Fruit fly (Drosophila melanogaster) whole organism, pupa: ENCODE data around the gene CG9586.

ENCODE experiments used
- CG10348 ChIP-seq: fragments of 200-800 bp; sonication (Bioruptor generic); IDR thresholded peaks from 2 replicates; pipeline ENCODE4 v1.3.6; 2022; ENCODE audit warnings: missing biosample characterization, missing genetic modification characterization
- CG12605 ChIP-seq: fragments of 200-800 bp; sonication (Bioruptor generic); IDR thresholded peaks from 2 replicates; pipeline ENCODE4 v1.3.6; 2022; ENCODE audit warnings: missing biosample characterization, missing genetic modification characterization
- CG13204 ChIP-seq: fragments of 200-800 bp; sonication (Bioruptor generic); optimal IDR thresholded peaks from 2 replicates; lab custom pipeline; 2018; ENCODE audit warnings: missing biosample characterization, mild to moderate bottlenecking, missing genetic modification characterization, moderate library complexity
- CG14655 ChIP-seq: fragments of 200-800 bp; sonication (Bioruptor generic); optimal IDR thresholded peaks from 3 replicates; lab custom pipeline; 2017; ENCODE audit warnings: mild to moderate bottlenecking, missing biosample characterization, missing genetic modification reagents, missing genetic modification characterization
- CG15710 ChIP-seq: fragments of 200-800 bp; sonication (Bioruptor generic); optimal IDR thresholded peaks from 2 replicates; lab custom pipeline; 2018; ENCODE audit warnings: missing biosample characterization, mild to moderate bottlenecking, missing genetic modification characterization, moderate library complexity
- CG17806 ChIP-seq: fragments of 200-800 bp; sonication (Bioruptor generic); optimal IDR thresholded peaks from 2 replicates; lab custom pipeline; 2018; ENCODE audit warnings: missing biosample characterization, mild to moderate bottlenecking, missing genetic modification characterization, moderate library complexity
- CG32121 ChIP-seq: fragments of 200-800 bp; sonication (Bioruptor generic); IDR thresholded peaks from 2 replicates; pipeline ENCODE4 v1.3.6; 2022; ENCODE audit warnings: missing biosample characterization, missing genetic modification characterization
- CG34367 ChIP-seq: fragments of 200-800 bp; sonication (Bioruptor generic); optimal IDR thresholded peaks from 2 replicates; lab custom pipeline; 2018; ENCODE audit warnings: missing biosample characterization, mild to moderate bottlenecking, missing genetic modification characterization
- CG4496 ChIP-seq: fragments of 200-800 bp; sonication (Bioruptor generic); IDR thresholded peaks from 3 replicates; pipeline ENCODE4 v1.3.6; 2022; ENCODE audit warnings: missing biosample characterization, missing genetic modification characterization
- CG8159 ChIP-seq: fragments of 200-800 bp; sonication (Bioruptor generic); optimal IDR thresholded peaks from 3 replicates; lab custom pipeline; 2018; ENCODE audit warnings: missing biosample characterization, mild to moderate bottlenecking, missing genetic modification characterization, moderate library complexity
- CG8301 ChIP-seq: fragments of 200-800 bp; sonication (Bioruptor generic); optimal IDR thresholded peaks from 2 replicates; lab custom pipeline; 2018; ENCODE audit warnings: missing biosample characterization, mild to moderate bottlenecking, missing genetic modification characterization
- CG9948 ChIP-seq: fragments of 200-800 bp; sonication (Bioruptor generic); optimal IDR thresholded peaks from 2 replicates; lab custom pipeline; 2018; ENCODE audit warnings: missing biosample characterization, mild to moderate bottlenecking, missing genetic modification characterization, moderate library complexity
- D1 ChIP-seq: fragments of 200-800 bp; sonication (Bioruptor generic); optimal IDR thresholded peaks from 2 replicates; lab custom pipeline; 2018; ENCODE audit warnings: missing biosample characterization, mild to moderate bottlenecking, missing genetic modification characterization, moderate library complexity
- EcR ChIP-seq: fragments of 200-800 bp; sonication (Bioruptor generic); optimal IDR thresholded peaks from 3 replicates; lab custom pipeline; 2019; ENCODE audit warnings: missing biosample characterization, missing genetic modification characterization, mild to moderate bottlenecking, moderate library complexity, missing genetic modification reagents
- Ets98B ChIP-seq: fragments of 200-800 bp; sonication (Bioruptor generic); IDR thresholded peaks from 2 replicates; pipeline ENCODE4 v1.3.6; 2022; ENCODE audit warnings: missing biosample characterization, missing genetic modification characterization
- Pif1A ChIP-seq: fragments of 200-800 bp; sonication (Bioruptor generic); optimal IDR thresholded peaks from 3 replicates; lab custom pipeline; 2016; ENCODE audit warnings: missing biosample characterization, missing genetic modification characterization
- Pif1B ChIP-seq: fragments of 200-800 bp; sonication (Bioruptor generic); optimal IDR thresholded peaks from 3 replicates; lab custom pipeline; 2016; ENCODE audit warnings: missing biosample characterization, missing genetic modification characterization
- Snoo ChIP-seq: fragments of 200-800 bp; sonication (Bioruptor generic); optimal IDR thresholded peaks from 3 replicates; lab custom pipeline; 2017; ENCODE audit warnings: missing biosample characterization, mild to moderate bottlenecking, missing genetic modification characterization, inconsistent platforms
- fd96Ca ChIP-seq: fragments of 200-800 bp; sonication (Bioruptor generic); IDR thresholded peaks from 3 replicates; pipeline ENCODE4 v1.3.6; 2022; ENCODE audit warnings: missing biosample characterization, missing genetic modification characterization
- gl ChIP-seq: fragments of 200-800 bp; sonication (Bioruptor generic); optimal IDR thresholded peaks from 2 replicates; lab custom pipeline; 2018; ENCODE audit warnings: missing biosample characterization, mild to moderate bottlenecking, missing genetic modification characterization
- rn ChIP-seq: fragments of 200-800 bp; sonication (Bioruptor generic); IDR thresholded peaks from 2 replicates; pipeline ENCODE4 v1.3.6; 2022; ENCODE audit warnings: missing biosample characterization, missing genetic modification characterization

The CG9586 gene

DNA sequence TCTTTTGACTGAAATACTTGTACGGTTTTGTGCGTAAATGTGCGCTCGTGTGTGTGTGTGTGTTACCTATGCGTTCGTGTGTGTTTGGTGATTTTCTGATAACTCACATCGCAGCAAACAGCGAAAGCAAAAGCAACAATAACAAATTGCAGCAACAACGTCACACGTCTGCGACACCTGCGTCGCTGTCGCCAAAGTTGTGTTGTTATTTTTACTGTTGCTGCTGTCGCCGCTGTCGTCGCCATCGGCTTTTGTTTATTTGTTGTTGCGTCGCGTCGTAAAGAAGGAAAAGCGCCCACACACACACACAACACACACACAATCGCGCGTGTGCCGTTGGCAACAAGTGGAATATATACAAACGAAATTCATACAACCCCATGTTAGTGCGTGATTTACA, 687 bp upstream of the CG9586 start:
- TF ChIP-seq CG15710 (tag; lab: Kevin White, UChicago): no peak
- no peak for TF ChIP-seq CG13204
- TF ChIP-seq CG12605 (GFP tag; lab: Robert Waterston, UW): peak; percentile 57
- TF ChIP-seq Ets98B (GFP tag; lab: Robert Waterston, UW): peak; percentile 63; the same call in 1 of the 2 replicates
- no peak for TF ChIP-seq CG8301
- no peak for TF ChIP-seq Snoo (tag; lab: Kevin White, UChicago)
- peak; percentile 37; the same call in 1 of the 3 replicates for TF ChIP-seq CG4496 (GFP tag; lab: Robert Waterston, UW)
- TF ChIP-seq fd96Ca (GFP tag; lab: Robert Waterston, UW): peak; percentile 64; the same call in 1 of the 3 replicates
- TF ChIP-seq CG14655 (GFP tag; lab: Kevin White, UChicago): no peak
- TF ChIP-seq gl (tag; lab: Kevin White, UChicago): no peak
- TF ChIP-seq CG32121: peak; percentile 71
- no peak for TF ChIP-seq CG9948 (tag; lab: Kevin White, UChicago)
- no peak for TF ChIP-seq CG8159 (tag; lab: Kevin White, UChicago)
- no peak for TF ChIP-seq EcR

DNA sequence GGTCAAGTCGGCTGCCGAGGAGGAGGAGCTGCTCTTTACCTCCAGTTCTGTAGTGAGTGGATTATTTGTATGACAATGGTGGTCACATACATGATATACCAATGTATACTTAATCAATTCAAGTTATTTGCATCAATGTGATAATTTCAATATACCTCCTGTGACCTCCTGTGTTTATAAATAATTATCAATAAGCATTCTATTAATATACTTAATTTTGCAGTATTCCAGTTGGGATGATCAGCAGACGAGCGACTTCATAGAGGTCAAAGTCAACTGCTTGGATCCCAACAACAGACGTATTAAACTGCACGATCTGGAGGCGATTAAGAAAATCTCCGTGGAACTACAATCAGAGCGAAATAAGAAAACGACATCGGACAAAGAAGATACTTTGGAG, 1.5 kb downstream of the CG9586 start:
- TF ChIP-seq EcR (peak; percentile 19), Ets98B (GFP tag; lab: Robert Waterston, UW) (no peak)
- TF ChIP-seq, all 21 proteins: peak for 1

DNA sequence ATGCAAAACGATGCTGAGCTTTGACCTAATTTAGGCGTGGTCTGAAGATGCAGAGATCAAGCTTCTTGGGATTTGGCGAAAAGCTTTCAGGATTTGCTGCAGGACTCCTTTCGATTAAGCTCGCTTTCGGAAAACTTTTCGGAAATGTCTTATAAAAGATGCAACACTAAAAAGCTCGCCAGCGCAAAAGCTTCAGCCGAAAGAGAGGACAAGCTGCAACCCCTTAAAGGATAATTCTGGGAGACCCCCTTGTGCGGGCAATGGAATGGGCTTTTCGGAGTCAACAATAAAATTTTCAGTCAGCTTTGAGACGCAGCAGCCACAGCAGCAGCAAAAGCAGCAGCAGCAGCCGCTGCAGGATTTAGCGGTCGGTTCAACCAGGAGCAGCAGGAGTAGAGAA, 2.4 kb downstream of the CG9586 start, which contains the start of gene CG13108:
CG13108 (plus strand) TSS at position 301 of the 400 bp plus-strand sequence.
- no peak for TF ChIP-seq CG8159 (tag; lab: Kevin White, UChicago)
- no peak for TF ChIP-seq Pif1A (GFP tag; lab: Kevin White, UChicago)

DNA sequence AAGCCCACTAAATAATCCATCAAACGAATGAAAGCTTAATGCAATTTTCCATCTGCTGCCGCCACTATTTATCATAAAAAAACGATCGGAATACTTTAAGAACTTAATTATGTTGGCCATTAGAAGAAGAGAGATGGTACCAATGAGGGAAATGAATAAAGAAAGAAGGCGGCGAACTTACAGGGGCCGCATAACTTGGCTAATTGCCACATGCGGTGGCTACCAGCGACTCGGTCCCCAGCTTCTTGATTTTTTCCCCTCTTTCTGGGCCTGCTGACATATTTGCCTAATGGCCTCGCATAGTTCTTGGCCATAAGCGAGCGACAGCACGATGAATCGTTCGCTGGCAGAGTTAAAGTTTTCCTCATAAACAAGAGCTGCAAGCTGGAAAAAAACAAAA, 6.2 kb downstream of the CG9586 start:
- TF ChIP-seq CG12605 (GFP tag; lab: Robert Waterston, UW): no peak
- 0 out of 2 replicates have a peak, but pooled peaks have one; percentile 11 for TF ChIP-seq CG32121
- TF ChIP-seq, all 21 proteins: peak for 1

DNA sequence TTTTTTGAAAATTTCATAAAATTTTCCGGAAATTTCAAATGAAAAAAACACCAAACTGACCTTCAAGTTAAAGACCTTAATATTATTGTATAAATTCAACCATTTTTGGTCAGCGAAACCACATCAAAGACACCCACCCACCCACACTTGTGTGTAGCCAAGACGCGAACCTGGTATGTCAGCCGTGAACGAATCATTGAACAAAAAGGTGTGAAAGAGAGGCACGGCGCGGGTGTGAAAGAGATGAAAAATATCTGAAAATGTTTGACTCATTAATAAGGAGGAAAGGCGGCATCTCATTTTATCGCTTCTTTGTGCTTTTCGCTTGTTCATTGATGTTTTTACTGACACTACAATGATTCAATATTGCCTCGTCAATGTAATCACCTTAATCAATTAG, 8.0 kb downstream of the CG9586 start:
- TF ChIP-seq CG15710 (tag; lab: Kevin White, UChicago) (no peak), D1 (tag; lab: Kevin White, UChicago) (peak; percentile 24)
- TF ChIP-seq, all 21 proteins: peak for 1

DNA sequence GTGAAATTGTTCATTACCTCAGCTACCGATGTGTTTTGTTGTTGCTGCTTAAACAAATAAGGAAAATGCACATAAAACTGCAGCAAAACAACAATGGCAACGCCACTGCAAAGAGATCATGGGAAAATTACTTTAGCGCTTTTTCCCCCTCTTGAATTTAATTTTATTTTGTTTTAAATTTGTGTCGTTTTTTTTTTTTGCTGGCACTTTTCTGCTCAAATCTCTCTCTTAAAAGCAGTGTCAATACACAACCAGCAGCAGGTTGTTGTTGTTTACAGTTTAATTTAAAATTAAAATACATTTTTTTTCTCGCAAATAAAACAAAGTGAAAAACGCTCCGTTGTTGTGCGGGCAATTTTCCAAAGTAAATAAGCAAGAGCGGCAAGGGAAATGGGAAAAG, 8.5 kb downstream of the CG9586 start:
- no peak for TF ChIP-seq Snoo (tag; lab: Kevin White, UChicago)
- TF ChIP-seq CG32121: peak; percentile 29; the same call in 1 of the 2 replicates
- TF ChIP-seq CG10348 (GFP tag; lab: Robert Waterston, UW): no peak
- TF ChIP-seq Ets98B (GFP tag; lab: Robert Waterston, UW): 0 out of 2 replicates have a peak, but pooled peaks have one; percentile 18
- no peak for TF ChIP-seq D1 (tag; lab: Kevin White, UChicago)
- TF ChIP-seq, all 21 proteins: peak for 2

DNA sequence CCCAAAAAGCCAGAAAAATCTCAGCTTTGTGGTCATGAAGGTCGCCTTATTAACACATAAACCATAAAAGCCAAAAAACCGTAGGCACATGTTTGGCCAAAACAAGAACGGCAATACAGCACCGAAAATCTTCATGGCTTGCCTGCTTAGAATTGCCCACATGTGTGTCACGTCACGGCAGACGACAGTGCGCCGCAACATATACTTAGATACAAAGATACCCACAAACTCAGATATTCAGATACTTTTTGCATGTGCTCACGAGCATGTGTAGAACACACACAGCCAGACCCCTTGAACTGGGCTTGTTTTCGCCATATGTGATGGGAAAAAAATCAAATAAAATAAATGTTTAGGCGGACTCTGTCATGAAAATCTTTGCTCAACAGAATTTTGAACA, 15.5 kb downstream of the CG9586 start:
- TF ChIP-seq CG9948 (tag; lab: Kevin White, UChicago) (no peak), CG4496 (GFP tag; lab: Robert Waterston, UW) (0 out of 3 replicates have a peak, but pooled peaks have one; percentile 7)

DNA sequence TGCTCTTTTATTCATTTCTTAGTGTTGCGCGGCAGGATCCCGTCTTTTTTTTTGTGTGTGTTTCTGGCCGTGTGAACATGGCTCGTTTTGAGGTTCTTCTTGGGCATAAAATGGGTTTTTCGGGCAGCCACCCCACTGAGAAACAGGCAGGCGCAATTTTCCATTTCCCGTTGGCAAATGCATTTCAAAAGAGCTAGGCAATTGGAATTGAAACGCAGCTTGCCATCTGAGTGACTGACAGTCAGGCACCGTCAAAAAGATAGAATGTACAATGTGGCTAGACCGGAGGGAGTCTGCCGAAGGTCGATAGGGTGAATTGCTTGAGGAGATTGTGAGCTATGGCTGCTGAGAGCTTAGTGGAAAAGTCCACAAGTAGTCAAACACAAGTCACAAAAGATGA, 16.2 kb downstream of the CG9586 start:
- no peak for TF ChIP-seq CG34367
- no peak for TF ChIP-seq fd96Ca (GFP tag; lab: Robert Waterston, UW)
- TF ChIP-seq CG13204: no peak
- TF ChIP-seq CG9948 (tag; lab: Kevin White, UChicago): no peak
- TF ChIP-seq Ets98B (GFP tag; lab: Robert Waterston, UW): no peak
- no peak for TF ChIP-seq Snoo (tag; lab: Kevin White, UChicago)
- no peak for TF ChIP-seq gl (tag; lab: Kevin White, UChicago)
- TF ChIP-seq Pif1B (GFP tag; lab: Kevin White, UChicago): no peak
- no peak for TF ChIP-seq CG12605 (GFP tag; lab: Robert Waterston, UW)
- no peak for TF ChIP-seq CG8301
- no peak for TF ChIP-seq CG14655 (GFP tag; lab: Kevin White, UChicago)
- no peak for TF ChIP-seq CG8159 (tag; lab: Kevin White, UChicago)

DNA sequence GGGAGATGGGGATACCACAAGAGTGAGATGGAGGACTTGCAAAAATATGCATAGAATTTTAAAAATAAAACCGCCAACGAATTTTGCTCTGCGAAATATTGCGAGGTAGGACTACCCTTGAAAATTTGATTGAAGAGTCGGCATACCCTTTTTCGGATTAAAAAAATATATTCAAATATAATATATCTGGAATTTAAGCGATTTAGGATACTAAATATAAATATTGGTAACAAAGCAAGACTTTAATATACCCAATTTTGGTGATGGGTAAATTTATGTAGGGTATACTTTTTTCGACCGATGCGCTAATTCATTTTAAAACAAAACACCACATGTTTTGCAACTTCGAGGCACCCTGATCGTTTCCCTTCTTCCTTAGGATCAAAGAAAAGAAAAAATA, 16.9 kb downstream of the CG9586 start:
- 0 out of 2 replicates have a peak, but pooled peaks have one; percentile 47 for TF ChIP-seq CG32121
- no peak for TF ChIP-seq CG12605 (GFP tag; lab: Robert Waterston, UW)
- no peak for TF ChIP-seq Snoo (tag; lab: Kevin White, UChicago)
- no peak for TF ChIP-seq EcR
- no peak for TF ChIP-seq CG13204
- no peak for TF ChIP-seq fd96Ca (GFP tag; lab: Robert Waterston, UW)
- TF ChIP-seq CG14655 (GFP tag; lab: Kevin White, UChicago): peak; percentile 51
- no peak for TF ChIP-seq CG34367
- TF ChIP-seq CG9948 (tag; lab: Kevin White, UChicago): peak; percentile 41
- TF ChIP-seq CG17806 (tag; lab: Kevin White, UChicago): peak; percentile 44
- no peak for TF ChIP-seq CG10348 (GFP tag; lab: Robert Waterston, UW)
- no peak for TF ChIP-seq D1 (tag; lab: Kevin White, UChicago)
- TF ChIP-seq CG15710 (tag; lab: Kevin White, UChicago): no peak
- peak; percentile 56; the same call in 2 of the 3 replicates for TF ChIP-seq CG4496 (GFP tag; lab: Robert Waterston, UW)
- no peak for TF ChIP-seq gl (tag; lab: Kevin White, UChicago)
- peak; percentile 35 for TF ChIP-seq CG8159 (tag; lab: Kevin White, UChicago)
- TF ChIP-seq Pif1A (GFP tag; lab: Kevin White, UChicago): no peak
- TF ChIP-seq CG8301: peak; percentile 40
- peak; percentile 28 for TF ChIP-seq Pif1B (GFP tag; lab: Kevin White, UChicago)
- TF ChIP-seq Ets98B (GFP tag; lab: Robert Waterston, UW): peak; percentile 34; the same call in 1 of the 2 replicates
- no peak for TF ChIP-seq rn (GFP tag; lab: Robert Waterston, UW)
